Fruit fly (Drosophila melanogaster) whole organism, adult: Measurements from ENCODE around the gene CG11438.

Experiments
- CG11617 ChIP-seq: fragments of 200-800 bp; sonication (Bioruptor generic); optimal IDR thresholded peaks from 2 replicates; lab custom pipeline; 2017; ENCODE audit warnings: mild to moderate bottlenecking, missing biosample characterization, missing genetic modification reagents, missing genetic modification characterization
- CG12768 ChIP-seq: fragments of 200-800 bp; sonication (Bioruptor generic); optimal IDR thresholded peaks from 2 replicates; lab custom pipeline; 2017; ENCODE audit warnings: missing biosample characterization, missing genetic modification characterization, mild to moderate bottlenecking, moderate library complexity, missing genetic modification reagents
- CG14711 ChIP-seq: fragments of 200-800 bp; sonication (Bioruptor generic); optimal IDR thresholded peaks from 2 replicates; lab custom pipeline; 2018; ENCODE audit warnings: missing biosample characterization, mild to moderate bottlenecking, missing genetic modification characterization, moderate library complexity
- CG1620 ChIP-seq: fragments of 200-800 bp; sonication (Bioruptor generic); optimal IDR thresholded peaks from 2 replicates; lab custom pipeline; 2016; ENCODE audit warnings: missing biosample characterization, missing genetic modification characterization
- CG33017 ChIP-seq: fragments of 200-800 bp; sonication (Bioruptor generic); optimal IDR thresholded peaks from 2 replicates; lab custom pipeline; 2018; ENCODE audit warnings: missing biosample characterization, mild to moderate bottlenecking, missing genetic modification characterization, moderate library complexity
- CG5204 ChIP-seq: fragments of 200-800 bp; sonication (Bioruptor generic); optimal IDR thresholded peaks from 2 replicates; lab custom pipeline; 2016; ENCODE audit warnings: missing biosample characterization, missing genetic modification characterization
- CG7045 ChIP-seq: fragments of 200-800 bp; sonication (Bioruptor generic); optimal IDR thresholded peaks from 2 replicates; lab custom pipeline; 2017; ENCODE audit warnings: missing biosample characterization, mild to moderate bottlenecking, missing genetic modification characterization
- CG7101 ChIP-seq: fragments of 200-800 bp; sonication (Bioruptor generic); optimal IDR thresholded peaks from 2 replicates; lab custom pipeline; 2018; ENCODE audit warnings: missing biosample characterization, mild to moderate bottlenecking, missing genetic modification characterization, moderate library complexity
- Clk ChIP-seq: fragments of 200-800 bp; sonication (Bioruptor generic); optimal IDR thresholded peaks from 2 replicates; lab custom pipeline; 2017; ENCODE audit warnings: missing biosample characterization, missing genetic modification characterization
- Crg-1 ChIP-seq: fragments of 200-800 bp; sonication (Bioruptor generic); optimal IDR thresholded peaks from 2 replicates; lab custom pipeline; 2016; ENCODE audit warnings: missing biosample characterization, missing genetic modification characterization
- Hr96 ChIP-seq: fragments of 200-800 bp; sonication (Bioruptor generic); optimal IDR thresholded peaks from 2 replicates; lab custom pipeline; 2016; ENCODE audit warnings: missing biosample characterization, missing genetic modification characterization
- Mnt ChIP-seq: fragments of 200-800 bp; sonication (Bioruptor generic); optimal IDR thresholded peaks from 2 replicates; lab custom pipeline; 2016; ENCODE audit warnings: missing biosample characterization, mild to moderate bottlenecking, missing genetic modification characterization
- bab1 ChIP-seq: fragments of 200-800 bp; sonication (Bioruptor generic); optimal IDR thresholded peaks from 3 replicates; lab custom pipeline; 2019; ENCODE audit warnings: missing biosample characterization, mild to moderate bottlenecking, missing genetic modification characterization, moderate library complexity
- cic ChIP-seq: fragments of 200-800 bp; sonication (Bioruptor generic); optimal IDR thresholded peaks from 2 replicates; lab custom pipeline; 2017; ENCODE audit warnings: missing biosample characterization, mild to moderate bottlenecking, missing genetic modification characterization, moderate library complexity
- cnc ChIP-seq, 2 experiments: fragments of >200 bp; optimal IDR thresholded peaks; 2 replicates each; lab custom pipeline; 2017
- kay ChIP-seq: fragments of 200-800 bp; sonication (Bioruptor generic); peaks from one replicate; lab custom pipeline; 2016; ENCODE audit warnings: missing biosample characterization, missing genetic modification characterization, borderline replicate concordance
- ovo ChIP-seq: fragments of 200-800 bp; sonication (Bioruptor generic); optimal IDR thresholded peaks from 2 replicates; lab custom pipeline; 2016; ENCODE audit warnings: missing biosample characterization, missing genetic modification characterization
- pad ChIP-seq: fragments of 200-800 bp; sonication (Bioruptor generic); optimal IDR thresholded peaks from 3 replicates; lab custom pipeline; 2017; ENCODE audit warnings: missing biosample characterization, missing genetic modification characterization, mild to moderate bottlenecking, moderate library complexity, missing genetic modification reagents
- tj ChIP-seq: fragments of 200-800 bp; sonication (Bioruptor generic); optimal IDR thresholded peaks from 3 replicates; lab custom pipeline; 2017; ENCODE audit warnings: missing biosample characterization, mild to moderate bottlenecking, missing genetic modification characterization, moderate library complexity
- toe ChIP-seq: fragments of 200-800 bp; sonication (Bioruptor generic); optimal IDR thresholded peaks from 2 replicates; lab custom pipeline; 2016; ENCODE audit warnings: missing biosample characterization, missing genetic modification characterization

CG11438 gene

dm6 chr3L:22463412-22463811, 2.0 kb upstream of the CG11438 start:
- no peak for TF ChIP-seq CG11617
- TF ChIP-seq cnc (optimal IDR thresholded peaks at IDR 0.05; lab: Kevin White, UChicago), result no peak
- peak; percentile 2 for TF ChIP-seq Crg-1
- TF ChIP-seq tj (GFP tag; lab: Kevin White, UChicago), result peak; percentile 11
- no peak for TF ChIP-seq CG33017
- peak; percentile 65 for TF ChIP-seq cic (GFP tag; lab: Kevin White, UChicago)
- TF ChIP-seq Hr96, result peak; percentile 15
- TF ChIP-seq CG7045 (GFP tag; lab: Kevin White, UChicago), result no peak
- TF ChIP-seq ovo, result no peak
- TF ChIP-seq toe (GFP tag; lab: Kevin White, UChicago), result no peak
- no peak for TF ChIP-seq Clk
- peak; percentile 31 for TF ChIP-seq CG12768 (GFP tag; lab: Kevin White, UChicago)
- TF ChIP-seq CG7101, result no peak
- TF ChIP-seq pad (GFP tag; lab: Kevin White, UChicago), result peak; percentile 65

DNA sequence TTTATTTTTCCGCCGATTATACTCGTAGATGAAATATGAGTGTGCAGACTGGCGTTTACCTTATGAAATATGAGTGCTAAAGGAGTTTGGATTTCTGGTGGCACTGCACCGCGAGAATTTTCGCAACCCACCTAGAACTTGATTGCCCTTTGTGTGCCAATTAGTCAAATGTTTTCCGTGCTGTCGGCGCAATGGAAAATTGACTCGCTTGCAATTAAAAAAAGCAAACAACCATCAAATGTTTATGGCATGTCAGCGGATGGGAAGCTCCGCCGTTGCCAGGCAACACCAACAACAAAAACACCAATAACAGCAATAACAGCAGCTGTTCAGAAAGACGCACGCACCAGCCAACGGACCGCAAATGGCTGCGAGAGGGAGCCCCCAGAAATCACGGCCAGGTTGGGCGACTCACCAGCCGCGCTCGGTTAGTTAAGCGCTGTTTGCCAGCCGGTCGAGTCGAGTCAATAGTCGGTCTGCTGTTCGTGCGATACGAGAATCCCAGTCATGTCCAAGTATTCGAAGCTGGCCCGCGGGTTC, 1.1 kb downstream of the CG11438 start:
- TF ChIP-seq cnc (optimal IDR thresholded peaks at IDR 0.05; lab: Kevin White, UChicago), result no peak
- TF ChIP-seq CG7101, result no peak
- peak; percentile 48 for TF ChIP-seq tj (GFP tag; lab: Kevin White, UChicago)
- TF ChIP-seq cic (GFP tag; lab: Kevin White, UChicago), result no peak
- no peak for TF ChIP-seq CG33017
- no peak for TF ChIP-seq CG12768 (GFP tag; lab: Kevin White, UChicago)
- TF ChIP-seq Clk, result no peak
- TF ChIP-seq toe (GFP tag; lab: Kevin White, UChicago), result no peak

DNA sequence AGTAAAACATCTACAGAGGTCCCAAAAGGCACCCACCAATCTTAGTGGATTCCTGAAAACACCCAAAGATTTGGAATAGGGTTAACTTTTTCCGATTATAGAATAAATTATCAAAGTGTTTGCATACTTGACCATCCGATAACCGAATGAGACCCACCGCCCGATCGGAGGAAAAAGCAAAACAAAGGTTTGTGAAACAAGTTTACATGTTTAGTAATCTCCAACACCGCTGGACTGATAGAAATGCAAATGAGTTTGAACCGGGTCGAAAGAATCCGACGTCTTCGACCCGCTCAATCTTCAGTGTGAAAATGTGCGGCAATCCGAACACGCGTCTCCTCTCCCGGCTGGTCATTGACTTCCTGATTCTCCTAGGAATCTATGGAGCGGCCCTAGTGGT, 3.1 kb downstream of the CG11438 start, which contains the start of gene CG11437:
TSS of gene CG11437 (plus strand) at position 301 of the 400 bp plus-strand sequence.
- TF ChIP-seq kay (GFP tag; lab: Kevin White, UChicago) (no peak), pad (GFP tag; lab: Kevin White, UChicago) (no peak), Mnt (GFP tag; lab: Kevin White, UChicago) (no peak), bab1 (no peak), CG7045 (GFP tag; lab: Kevin White, UChicago) (no peak), Clk (no peak), CG33017 (no peak)

- TF ChIP-seq Hr96, result no peak
- TF ChIP-seq cic (GFP tag; lab: Kevin White, UChicago), result no peak
- TF ChIP-seq Clk, result no peak
- TF ChIP-seq CG7101, result no peak
- TF ChIP-seq CG11617, result no peak
- no peak for TF ChIP-seq CG1620
- no peak for TF ChIP-seq CG5204 (GFP tag; lab: Kevin White, UChicago)
- no peak for TF ChIP-seq pad (GFP tag; lab: Kevin White, UChicago)
- no peak for TF ChIP-seq toe (GFP tag; lab: Kevin White, UChicago)
- no peak for TF ChIP-seq ovo
- no peak for TF ChIP-seq CG33017
- no peak for TF ChIP-seq CG7045 (GFP tag; lab: Kevin White, UChicago)
- TF ChIP-seq cnc (optimal IDR thresholded peaks at IDR 0.05; lab: Kevin White, UChicago), result no peak
- TF ChIP-seq Mnt (GFP tag; lab: Kevin White, UChicago), result no peak
- TF ChIP-seq CG12768 (GFP tag; lab: Kevin White, UChicago), result no peak
- TF ChIP-seq CG14711, result no peak
These were observed 4.9 kb downstream of the CG11438 start, which contains the start of gene CG11426 for dm6 chr3L:22470299-22470791. TSS of gene CG11426 (plus strand) at chr3L:22470556.

- peak; percentile 81 for TF ChIP-seq CG12768 (GFP tag; lab: Kevin White, UChicago)
- TF ChIP-seq ovo, result no peak
- peak; percentile 59 for TF ChIP-seq pad (GFP tag; lab: Kevin White, UChicago)
- TF ChIP-seq toe (GFP tag; lab: Kevin White, UChicago), result no peak
- peak; percentile 85 for TF ChIP-seq CG33017
- TF ChIP-seq Mnt (GFP tag; lab: Kevin White, UChicago), result no peak
- peak; percentile 54 for TF ChIP-seq Clk
- peak; percentile 68 for TF ChIP-seq CG7045 (GFP tag; lab: Kevin White, UChicago)
- peak; percentile 88 for TF ChIP-seq CG11617
- no peak for TF ChIP-seq CG1620
- TF ChIP-seq Hr96, result no peak
- peak in 1 of 2 experiments; percentile 51 for TF ChIP-seq cnc (optimal IDR thresholded peaks at IDR 0.05; lab: Kevin White, UChicago)
- TF ChIP-seq bab1, result no peak
- peak; percentile 83 for TF ChIP-seq CG7101
- peak; percentile 42 for TF ChIP-seq tj (GFP tag; lab: Kevin White, UChicago)
- no peak for TF ChIP-seq Crg-1
- peak; percentile 23 for TF ChIP-seq kay (GFP tag; lab: Kevin White, UChicago)
- peak; percentile 74 for TF ChIP-seq CG14711
- no peak for TF ChIP-seq CG5204 (GFP tag; lab: Kevin White, UChicago)
- TF ChIP-seq cic (GFP tag; lab: Kevin White, UChicago), result peak; percentile 3
These were observed 6.3 kb downstream of the CG11438 start for dm6 chr3L:22471586-22472291.

DNA sequence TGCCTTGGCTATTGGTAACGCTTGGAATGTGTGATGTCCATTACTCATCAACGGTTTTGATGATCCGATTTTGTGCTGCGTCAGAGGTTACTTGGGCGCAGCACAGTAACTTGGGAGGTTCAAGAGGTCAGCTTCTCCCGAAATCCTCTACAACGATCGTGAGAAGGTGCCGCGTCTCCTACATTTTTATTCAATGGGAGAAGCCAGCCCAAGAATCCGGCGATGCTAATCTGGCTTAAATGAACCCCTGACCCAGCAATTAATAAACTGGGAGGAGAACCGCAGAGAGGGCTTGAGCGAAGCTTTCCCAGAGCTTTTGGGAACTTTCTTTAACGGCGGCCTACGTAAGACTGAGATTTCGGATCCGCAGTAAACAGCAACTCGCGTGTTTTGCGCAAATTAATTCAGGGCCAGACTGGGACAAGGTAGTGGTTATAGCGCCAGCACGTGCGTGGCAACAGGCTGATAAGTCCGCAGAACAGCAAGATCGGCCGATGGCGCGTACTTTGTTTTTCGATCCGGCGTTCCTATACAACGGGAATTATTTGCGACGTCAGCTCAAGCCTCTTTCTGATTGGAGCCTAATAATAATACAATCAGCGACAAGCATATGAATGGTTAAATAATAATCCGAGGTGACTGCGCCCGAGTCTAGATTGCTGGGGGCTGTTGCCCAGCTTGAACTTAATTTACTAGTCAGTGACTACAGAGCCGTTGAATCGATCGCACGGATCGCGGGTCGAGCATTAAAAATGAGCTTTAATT, 8.8 kb downstream of the CG11438 start, which contains the start of gene CG11425:
TSS of gene CG11425 (plus strand) at position 715 of the 765 bp plus-strand sequence.
- no peak for TF ChIP-seq ovo
- no peak for TF ChIP-seq CG7045 (GFP tag; lab: Kevin White, UChicago)
- peak; percentile 1 for TF ChIP-seq cic (GFP tag; lab: Kevin White, UChicago)
- peak in 1 of 2 experiments; percentile 27 for TF ChIP-seq cnc (optimal IDR thresholded peaks at IDR 0.05; lab: Kevin White, UChicago)
- peak; percentile 53 for TF ChIP-seq tj (GFP tag; lab: Kevin White, UChicago)
